Worm (Caenorhabditis elegans) whole organism, L1 larva: ENCODE results near the gene K01D12.15.

Experiments
- C04F5.9 ChIP-seq: sonication (generic microtip); optimal IDR thresholded peaks from 2 replicates; lab custom pipeline; 2016; ENCODE audit warnings: missing genetic modification characterization, missing compliant biosample characterization
- F16B12.6 ChIP-seq: fragments of 150-350 bp; optimal IDR thresholded peaks from 2 replicates; lab custom pipeline; 2014; ENCODE audit warnings: missing biosample characterization, missing genetic modification characterization
- Y116A8C.19 ChIP-seq: sonication (generic microtip); optimal IDR thresholded peaks from 2 replicates; lab custom pipeline; 2016; ENCODE audit warnings: missing compliant biosample characterization, missing genetic modification characterization, borderline replicate concordance
- alr-1 ChIP-seq: fragments of 200-800 bp; sonication (Bioruptor generic); optimal IDR thresholded peaks from 2 replicates; lab custom pipeline; 2018; ENCODE audit warnings: borderline replicate concordance, mild to moderate bottlenecking, missing genetic modification characterization, missing compliant biosample characterization
- aly-2 ChIP-seq: fragments of 150-350 bp; optimal IDR thresholded peaks from 2 replicates; lab custom pipeline; 2014; ENCODE audit warnings: missing biosample characterization, missing genetic modification characterization
- blmp-1 ChIP-seq: fragments of 150-350 bp; optimal IDR thresholded peaks from 2 replicates; lab custom pipeline; 2014; ENCODE audit warnings: missing biosample characterization, missing genetic modification characterization
- ceh-82 ChIP-seq, 3 experiments: fragments of 150-350 bp in 1 of 3; sonication (generic microtip) in 2 of 3; optimal IDR thresholded peaks; 2 replicates each; lab custom pipeline; 2014 to 2017; ENCODE audit warnings: missing biosample characterization in 3 of 3, missing genetic modification characterization in 3 of 3
- ceh-90 ChIP-seq: sonication (generic microtip); optimal IDR thresholded peaks from 2 replicates; lab custom pipeline; 2016; ENCODE audit warnings: missing genetic modification characterization, missing compliant biosample characterization
- dpl-1 ChIP-seq, 3 experiments: fragments of 150-350 bp in 2 of 3; sonication (generic microtip) in 1 of 3; optimal IDR thresholded peaks; 2 replicates each; lab custom pipeline; 2014 to 2017; ENCODE audit warnings: missing biosample characterization in 3 of 3, missing genetic modification characterization in 3 of 3, missing genetic modification reagents in 3 of 3
- efl-1 ChIP-seq, 4 experiments: fragments of 150-350 bp; optimal IDR thresholded peaks in 3 of 4; peaks in 1 of 4; 1 replicate in 1 of 4; 2 replicates in 3 of 4; lab custom pipeline; 2014; ENCODE audit warnings: missing biosample characterization in 2 of 4, missing genetic modification characterization in 2 of 4, missing genetic modification reagents in 2 of 4
- efl-3 ChIP-seq: fragments of 200-800 bp; sonication (Bioruptor generic); optimal IDR thresholded peaks from 2 replicates; lab custom pipeline; 2018; ENCODE audit warnings: mild to moderate bottlenecking, missing genetic modification characterization, missing compliant biosample characterization
- egl-13 ChIP-seq: sonication (generic microtip); optimal IDR thresholded peaks from 2 replicates; lab custom pipeline; 2016; ENCODE audit warnings: missing genotype, missing genetic modification reagents, missing genetic modification characterization, missing compliant biosample characterization
- egl-27 ChIP-seq, 2 experiments: fragments of 150-350 bp in 1 of 2; sonication (generic microtip); optimal IDR thresholded peaks; 3 replicates each; lab custom pipeline; 2017 to 2018; ENCODE audit warnings: missing biosample characterization in 2 of 2, missing genetic modification characterization in 2 of 2, missing genetic modification reagents in 2 of 2
- elt-3 ChIP-seq, 6 experiments: fragments of 150-350 bp in 1 of 6; sonication (generic microtip); optimal IDR thresholded peaks; 2 replicates each; lab custom pipeline; 2017 to 2018; ENCODE audit warnings: missing biosample characterization in 6 of 6, missing genetic modification characterization in 6 of 6, inconsistent platforms in 1 of 6
- fkh-4 ChIP-seq: sonication (generic microtip); optimal IDR thresholded peaks from 2 replicates; lab custom pipeline; 2016; ENCODE audit warnings: missing compliant biosample characterization, missing genetic modification characterization, borderline replicate concordance
- fkh-8 ChIP-seq: sonication (generic microtip); optimal IDR thresholded peaks from 2 replicates; lab custom pipeline; 2016; ENCODE audit warnings: mild to moderate bottlenecking, missing genetic modification characterization, missing compliant biosample characterization
- hpl-2 ChIP-seq: fragments of 150-350 bp; optimal IDR thresholded peaks from 2 replicates; lab custom pipeline; 2014; ENCODE audit warnings: missing biosample characterization, missing genetic modification reagents, missing genetic modification characterization
- jun-1 ChIP-seq: fragments of 150-350 bp; optimal IDR thresholded peaks from 2 replicates; lab custom pipeline; 2014; ENCODE audit warnings: missing biosample characterization, missing genetic modification reagents, missing genetic modification characterization
- lin-14 ChIP-seq: fragments of 200-800 bp; sonication (Bioruptor generic); optimal IDR thresholded peaks from 2 replicates; lab custom pipeline; 2018; ENCODE audit warnings: mild to moderate bottlenecking, missing genetic modification characterization, moderate library complexity, missing compliant biosample characterization
- lin-15B ChIP-seq: fragments of 150-350 bp; sonication (generic microtip); optimal IDR thresholded peaks from 3 replicates; lab custom pipeline; 2014; ENCODE audit warnings: missing biosample characterization, missing genetic modification characterization
- lin-35 ChIP-seq, 2 experiments: fragments of 150-350 bp; optimal IDR thresholded peaks; 2 replicates each; lab custom pipeline; 2014; ENCODE audit warnings: missing biosample characterization in 2 of 2, missing genetic modification characterization in 2 of 2, missing genetic modification reagents in 2 of 2
- mab-9 ChIP-seq: fragments of 200-800 bp; sonication (Bioruptor generic); IDR thresholded peaks from 2 replicates; pipeline ENCODE4 v1.3.6; 2022; ENCODE audit warnings: missing genetic modification reagents, missing genetic modification characterization, missing compliant biosample characterization
- mdl-1 ChIP-seq, 2 experiments: fragments of 150-350 bp; optimal IDR thresholded peaks; 2 replicates each; lab custom pipeline; 2014 to 2017; ENCODE audit warnings: missing biosample characterization in 2 of 2, missing genetic modification characterization in 2 of 2, inconsistent platforms in 1 of 2
- mef-2 ChIP-seq: fragments of 150-350 bp; optimal IDR thresholded peaks from 2 replicates; lab custom pipeline; 2014; ENCODE audit warnings: missing biosample characterization, missing genetic modification characterization
- mep-1 ChIP-seq: fragments of 150-350 bp; optimal IDR thresholded peaks from 2 replicates; lab custom pipeline; 2014; ENCODE audit warnings: missing biosample characterization, missing genetic modification characterization
- nhr-19 ChIP-seq: fragments of 200-800 bp; sonication (Bioruptor generic); conservative IDR thresholded peaks from 2 replicates; pipeline ENCODE4 v1.3.6; 2022; ENCODE audit warnings: missing genetic modification characterization, missing compliant biosample characterization
- nhr-28 ChIP-seq: fragments of 150-350 bp; optimal IDR thresholded peaks from 2 replicates; lab custom pipeline; 2014; ENCODE audit warnings: missing biosample characterization, missing genetic modification characterization
- nhr-47 ChIP-seq: sonication (generic microtip); optimal IDR thresholded peaks from 2 replicates; lab custom pipeline; 2016; ENCODE audit warnings: mild to moderate bottlenecking, missing genetic modification characterization, moderate library complexity, missing compliant biosample characterization
- nhr-85 ChIP-seq: sonication (generic microtip); peaks from one replicate; lab custom pipeline; 2016; ENCODE audit warnings: missing genetic modification characterization, inconsistent platforms, missing compliant biosample characterization
- rnt-1 ChIP-seq: sonication (generic microtip); optimal IDR thresholded peaks from 2 replicates; lab custom pipeline; 2016; ENCODE audit warnings: mild to moderate bottlenecking, missing genetic modification characterization, moderate library complexity, missing compliant biosample characterization
- snpc-4 ChIP-seq: fragments of 150-350 bp; optimal IDR thresholded peaks from 2 replicates; lab custom pipeline; 2014; ENCODE audit warnings: missing biosample characterization, missing genetic modification characterization
- snu-23 ChIP-seq: sonication (generic microtip); optimal IDR thresholded peaks from 2 replicates; lab custom pipeline; 2016; ENCODE audit warnings: missing genetic modification characterization, missing compliant biosample characterization
- sptf-1 ChIP-seq: fragments of 150-350 bp; optimal IDR thresholded peaks from 2 replicates; lab custom pipeline; 2014; ENCODE audit warnings: missing biosample characterization, missing genetic modification characterization
- sup-37 ChIP-seq: fragments of 200-800 bp; sonication (Bioruptor generic); optimal IDR thresholded peaks from 2 replicates; lab custom pipeline; 2018; ENCODE audit warnings: mild to moderate bottlenecking, missing genetic modification characterization, missing compliant biosample characterization
- swsn-7 ChIP-seq: sonication (generic microtip); optimal IDR thresholded peaks from 2 replicates; lab custom pipeline; 2016; ENCODE audit warnings: missing genetic modification characterization, missing compliant biosample characterization
- tbx-2 ChIP-seq: sonication (generic microtip); optimal IDR thresholded peaks from 2 replicates; lab custom pipeline; 2016; ENCODE audit warnings: missing genetic modification characterization, missing compliant biosample characterization
- unc-86 ChIP-seq: sonication (generic microtip); optimal IDR thresholded peaks from 2 replicates; lab custom pipeline; 2016; ENCODE audit warnings: missing genetic modification characterization, missing compliant biosample characterization
- unc-98 ChIP-seq: fragments of 200-800 bp; sonication (Bioruptor generic); IDR thresholded peaks from 2 replicates; pipeline ENCODE4 v1.3.6; 2022; ENCODE audit warnings: missing genetic modification characterization, missing compliant biosample characterization
- xbp-1 ChIP-seq: sonication (generic microtip); optimal IDR thresholded peaks from 2 replicates; lab custom pipeline; 2016; ENCODE audit warnings: missing genetic modification characterization, missing compliant biosample characterization
- zag-1 ChIP-seq: fragments of 150-350 bp; optimal IDR thresholded peaks from 2 replicates; lab custom pipeline; 2014; ENCODE audit warnings: missing biosample characterization, missing genetic modification characterization
- zip-4 ChIP-seq: fragments of 200-800 bp; sonication (Bioruptor generic); optimal IDR thresholded peaks from 2 replicates; lab custom pipeline; 2018; ENCODE audit warnings: mild to moderate bottlenecking, missing genetic modification characterization, moderate library complexity, missing compliant biosample characterization

K01D12.15 gene

DNA sequence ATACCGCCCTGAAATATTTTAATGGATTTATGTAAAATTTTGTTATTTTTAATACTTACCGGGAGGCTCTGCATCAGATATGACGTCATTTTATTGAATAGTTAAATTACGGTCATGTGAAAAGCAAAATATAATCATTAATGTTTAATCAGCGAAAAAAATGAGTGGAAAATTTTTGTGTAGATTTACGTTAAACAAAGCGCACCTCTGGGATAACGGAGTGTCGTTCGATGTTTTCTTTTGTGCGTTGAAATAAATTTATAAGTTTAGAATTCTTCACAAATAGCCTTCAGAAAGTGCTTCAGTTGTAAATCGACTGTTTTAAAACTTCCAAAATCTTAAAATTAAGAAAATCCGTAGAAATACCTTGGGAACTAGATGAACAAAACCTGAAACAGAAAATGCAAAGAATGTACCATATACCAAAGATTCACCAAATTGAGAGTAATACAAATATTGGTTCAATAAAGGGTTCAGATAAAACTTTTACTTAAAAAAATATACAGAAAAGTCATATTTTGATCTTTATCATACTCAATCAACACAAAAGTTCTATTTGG is 14.5 kb downstream of the K01D12.15 start, which contains the start of the genes K01D12.20 and miga-1 (continued):
- TF ChIP-seq xbp-1 (tag; lab: Kevin White, UChicago) (peak; percentile 32), lin-14 (no peak), dpl-1 (GFP tag; optimal IDR thresholded peaks at IDR 0.05; lab: Kevin White, UChicago) (peak; percentile 37 to 55 (median 46)), unc-98 (GFP tag; lab: Robert Waterston, UW) (no peak), mep-1 (tag; lab: Kevin White, UChicago) (peak; percentile 59), hpl-2 (GFP tag; lab: Kevin White, UChicago) (no peak), aly-2 (no peak), mdl-1 (tag; optimal IDR thresholded peaks at IDR 0.05; lab: Kevin White, UChicago) (no peak), rnt-1 (no peak), F16B12.6 (tag; lab: Kevin White, UChicago) (no peak), Y116A8C.19 (tag; lab: Kevin White, UChicago) (no peak), nhr-85 (tag; lab: Kevin White, UChicago) (no peak), unc-86 (no peak), tbx-2 (tag; lab: Kevin White, UChicago) (peak; percentile 31), snu-23 (GFP tag; lab: Kevin White, UChicago) (peak; percentile 57), blmp-1 (tag; lab: Kevin White, UChicago) (peak; percentile 25), mab-9 (GFP tag; lab: Robert Waterston, UW) (no peak), egl-27 (tag; optimal IDR thresholded peaks at IDR 0.05; lab: Kevin White, UChicago) (no peak), C04F5.9 (no peak), jun-1 (no peak), zip-4 (GFP tag; lab: Kevin White, UChicago) (no peak), egl-13 (tag; lab: Kevin White, UChicago) (no peak), lin-15B (tag; lab: Kevin White, UChicago) (peak; percentile 28), alr-1 (tag; lab: Kevin White, UChicago) (no peak), ceh-90 (no peak), nhr-47 (tag; lab: Kevin White, UChicago) (peak; percentile 56), fkh-4 (tag; lab: Kevin White, UChicago) (no peak), sup-37 (GFP tag; lab: Kevin White, UChicago) (no peak), zag-1 (no peak), efl-1 (optimal IDR thresholded peaks at IDR 0.05; lab: Kevin White, UChicago) (peak; percentile 31 to 60), efl-1 (GFP tag; optimal IDR thresholded peaks at IDR 0.05 in 1 of 2; lab: Kevin White, UChicago) (peak; percentile 50 to 93), mef-2 (no peak), swsn-7 (tag; lab: Kevin White, UChicago) (peak; percentile 43), snpc-4 (no peak), ceh-82 (tag; optimal IDR thresholded peaks at IDR 0.05; lab: Kevin White, UChicago) (peak in 2 of 3 experiments; percentile 8 to 11), lin-35 (GFP tag; optimal IDR thresholded peaks at IDR 0.05; lab: Kevin White, UChicago) (peak; percentile 26 to 63), fkh-8 (tag; lab: Kevin White, UChicago) (no peak), sptf-1 (tag; lab: Kevin White, UChicago) (no peak), efl-3 (no peak), nhr-28 (tag; lab: Kevin White, UChicago) (no peak)
- TF ChIP-seq, all 84 proteins: peak for 21

DNA sequence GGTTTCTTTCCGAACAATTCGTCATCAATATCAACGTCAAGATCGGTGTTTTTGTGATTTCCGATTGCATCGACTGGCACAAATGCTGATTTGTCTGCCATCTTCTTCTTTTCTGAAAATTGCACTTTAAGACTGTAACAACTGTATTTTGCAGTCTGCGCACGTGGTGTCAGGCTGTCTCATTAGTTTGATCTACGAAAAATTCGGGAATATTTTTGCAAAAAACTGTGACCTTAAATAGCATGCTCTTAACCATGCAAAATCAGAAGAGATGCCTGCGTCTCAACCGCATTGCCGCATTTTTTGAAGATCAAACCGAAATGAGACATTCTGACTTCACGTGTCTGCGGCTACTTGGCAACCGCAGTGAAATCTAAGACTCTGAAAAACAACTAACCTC is 15.1 kb downstream of the K01D12.15 start, which contains the start of gene K01D12.7:
TSS of gene K01D12.7 (minus strand) at position 101 of the 400 bp plus-strand sequence.
- TF ChIP-seq elt-3 (tag; optimal IDR thresholded peaks at IDR 0.05; lab: Kevin White, UChicago) (no peak), nhr-19 (no peak), dpl-1 (GFP tag; optimal IDR thresholded peaks at IDR 0.05; lab: Kevin White, UChicago) (no peak), aly-2 (no peak), mef-2 (no peak)
